Worm (Caenorhabditis elegans) whole organism, mixed stage, embryonic: Measurements from ENCODE around the gene F11E6.10.

ENCODE experiments used
- M03D4.4 ChIP-seq: sonication (generic microtip); optimal IDR thresholded peaks from 2 replicates; lab custom pipeline; 2017; ENCODE audit warnings: mild to moderate bottlenecking, missing genetic modification characterization, missing compliant biosample characterization
- ces-1 ChIP-seq: fragments of 150-350 bp; optimal IDR thresholded peaks from 2 replicates; lab custom pipeline; 2014; ENCODE audit warnings: missing biosample characterization, missing genetic modification reagents, missing genetic modification characterization
- elt-3 ChIP-seq: fragments of 150-350 bp; optimal IDR thresholded peaks from 2 replicates; lab custom pipeline; 2014; ENCODE audit warnings: missing biosample characterization, missing genetic modification characterization
- mep-1 ChIP-seq: fragments of 150-350 bp; optimal IDR thresholded peaks from 2 replicates; lab custom pipeline; 2017; ENCODE audit warnings: missing biosample characterization, missing genetic modification reagents, missing genetic modification characterization, inconsistent platforms
- nhr-237 ChIP-seq: fragments of 150-350 bp; optimal IDR thresholded peaks from 2 replicates; lab custom pipeline; 2014; ENCODE audit warnings: missing biosample characterization, missing genetic modification characterization
- nhr-28 ChIP-seq: fragments of 150-350 bp; optimal IDR thresholded peaks from 2 replicates; lab custom pipeline; 2014; ENCODE audit warnings: missing biosample characterization, missing genetic modification characterization
- pha-4 ChIP-seq: fragments of 150-350 bp; optimal IDR thresholded peaks from 2 replicates; lab custom pipeline; 2018; ENCODE audit warnings: missing biosample characterization, missing genetic modification reagents, missing genetic modification characterization
- snpc-4 ChIP-seq: fragments of 150-350 bp; optimal IDR thresholded peaks from 2 replicates; lab custom pipeline; 2014; ENCODE audit warnings: missing biosample characterization, missing genetic modification characterization
- sptf-1 ChIP-seq: sonication (generic microtip); optimal IDR thresholded peaks from 2 replicates; lab custom pipeline; 2017; ENCODE audit warnings: mild to moderate bottlenecking, missing genetic modification characterization, moderate library complexity, missing compliant biosample characterization
- unc-120 ChIP-seq: sonication (generic microtip); optimal IDR thresholded peaks from 2 replicates; lab custom pipeline; 2017; ENCODE audit warnings: missing genetic modification characterization, missing compliant biosample characterization; ENCODE audit not compliant: poor library complexity, severe bottlenecking
- zip-8 ChIP-seq: fragments of 150-350 bp; optimal IDR thresholded peaks from 2 replicates; lab custom pipeline; 2014; ENCODE audit warnings: missing biosample characterization, missing genetic modification characterization
- ztf-11 ChIP-seq: fragments of 150-350 bp; optimal IDR thresholded peaks from 2 replicates; lab custom pipeline; 2014; ENCODE audit warnings: missing biosample characterization, missing genetic modification characterization

DNA sequence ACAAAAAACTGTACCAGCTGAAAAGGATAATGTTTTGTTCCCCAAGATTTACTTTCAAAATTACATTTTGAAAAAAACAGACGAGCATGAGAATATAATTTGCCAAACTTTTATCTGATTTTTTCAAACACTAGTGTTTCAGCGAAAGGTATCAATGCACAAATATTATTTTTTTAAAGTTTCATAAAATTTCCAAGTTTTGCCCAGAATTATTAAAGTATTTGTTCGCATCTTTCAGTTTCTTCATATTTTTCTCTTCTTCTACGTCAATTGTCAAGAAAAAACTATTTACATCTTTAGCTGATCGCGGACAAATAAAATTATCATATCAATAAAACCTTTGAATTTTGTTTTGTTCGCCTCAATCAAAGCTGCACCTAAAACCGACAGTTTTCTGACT, 25.9 kb downstream of the F11E6.10 start, which contains the start of gene C06A12.8:
- TF ChIP-seq elt-3 (tag; lab: Kevin White, UChicago) = no peak
- TF ChIP-seq mep-1 (tag; lab: Kevin White, UChicago) = no peak
- no peak for TF ChIP-seq nhr-28 (tag; lab: Kevin White, UChicago)
- no peak for TF ChIP-seq M03D4.4 (tag; lab: Kevin White, UChicago)
- TF ChIP-seq ces-1 (GFP tag; lab: Kevin White, UChicago) = no peak
- no peak for TF ChIP-seq zip-8 (tag; lab: Kevin White, UChicago)
- TF ChIP-seq pha-4 = no peak
- no peak for TF ChIP-seq nhr-237
- TF ChIP-seq ztf-11 = no peak
- no peak for TF ChIP-seq unc-120
- no peak for TF ChIP-seq sptf-1 (tag; lab: Kevin White, UChicago)
- no peak for TF ChIP-seq snpc-4 (tag; lab: Kevin White, UChicago)
